Fruit fly (Drosophila melanogaster) whole organism, embryonic: Measurements from ENCODE around the gene CG13046.

ENCODE experiments used
- ATbp ChIP-seq: fragments of 200-800 bp; sonication (Bioruptor generic); optimal IDR thresholded peaks from 2 replicates; lab custom pipeline; 2017; ENCODE audit warnings: missing biosample characterization, mild to moderate bottlenecking, missing genetic modification characterization, missing genetic modification reagents
- CG10431 ChIP-seq: fragments of 200-800 bp; sonication (Bioruptor generic); optimal IDR thresholded peaks from 3 replicates; lab custom pipeline; 2018; ENCODE audit warnings: missing biosample characterization, mild to moderate bottlenecking, missing genetic modification characterization
- CG10462 ChIP-seq: fragments of 200-800 bp; sonication (Bioruptor generic); optimal IDR thresholded peaks from 2 replicates; lab custom pipeline; 2016; ENCODE audit warnings: missing biosample characterization, missing genetic modification characterization
- CG1603 ChIP-seq: fragments of 200-800 bp; sonication (Bioruptor generic); optimal IDR thresholded peaks from 2 replicates; lab custom pipeline; 2019; ENCODE audit warnings: missing biosample characterization, mild to moderate bottlenecking, missing genetic modification characterization, moderate library complexity
- CG17385 ChIP-seq: fragments of 200-800 bp; sonication (Bioruptor generic); optimal IDR thresholded peaks from 3 replicates; lab custom pipeline; 2018; ENCODE audit warnings: missing biosample characterization, mild to moderate bottlenecking, missing genetic modification characterization
- CG2202 ChIP-seq: fragments of 200-800 bp; sonication (Bioruptor generic); optimal IDR thresholded peaks from 2 replicates; lab custom pipeline; 2018; ENCODE audit warnings: missing biosample characterization, mild to moderate bottlenecking, missing genetic modification characterization
- CG8388 ChIP-seq: fragments of 200-800 bp; sonication (Bioruptor generic); optimal IDR thresholded peaks from 2 replicates; lab custom pipeline; 2019; ENCODE audit warnings: missing biosample characterization, mild to moderate bottlenecking, missing genetic modification characterization, moderate library complexity
- CG8478 ChIP-seq: fragments of >200 bp; optimal IDR thresholded peaks from 2 replicates; lab custom pipeline; 2018
- Hr78 ChIP-seq, 2 experiments: fragments of 200-800 bp in 1 of 2; fragments of >200 bp in 1 of 2; sonication (Bioruptor generic) in 1 of 2; optimal IDR thresholded peaks; 2 replicates each; lab custom pipeline; 2017 to 2019; ENCODE audit warnings: missing biosample characterization in 2 of 2, missing genetic modification characterization in 2 of 2, mild to moderate bottlenecking in 1 of 2, moderate library complexity in 1 of 2
- sima ChIP-seq: fragments of 200-800 bp; sonication (Bioruptor generic); optimal IDR thresholded peaks from 2 replicates; lab custom pipeline; 2016; ENCODE audit warnings: missing biosample characterization, missing genetic modification characterization
- sna ChIP-seq: fragments of 200-800 bp; sonication (Bioruptor generic); IDR thresholded peaks from 2 replicates; pipeline ENCODE4 v1.3.6; 2022; ENCODE audit warnings: missing biosample characterization, missing genetic modification characterization; ENCODE audit not compliant: partially characterized antibody

- TF ChIP-seq Hr78 (GFP tag; optimal IDR thresholded peaks at IDR 0.05; lab: Kevin White, UChicago) (no peak), CG8388 (GFP tag; lab: Kevin White, UChicago) (no peak), CG10431 (GFP tag; lab: Kevin White, UChicago) (no peak), ATbp (GFP tag; lab: Kevin White, UChicago) (no peak), sna (GFP tag; lab: Robert Waterston, UW) (no peak), CG8478 (no peak), CG1603 (tag; lab: Kevin White, UChicago) (no peak), CG10462 (GFP tag; lab: Kevin White, UChicago) (no peak), sima (no peak), CG17385 (GFP tag; lab: Kevin White, UChicago) (no peak), CG2202 (tag; lab: Kevin White, UChicago) (no peak)
Measured at dm6 chr3L:16327776-16328175, 39.6 kb upstream of the CG13046 start, which contains the start of gene CG13038.
